Fruit fly (Drosophila melanogaster): ENCODE results near the gene Exo84.

Exo84 gene

dm6 chr3R:26059195-26059594 lies 7.1 kb upstream of the Exo84 start, which contains the start of the genes RpL34a and Trmt61 (continued):
- peak; percentile 67 for TF ChIP-seq nerfin-2 (GFP tag; IDR thresholded peaks at IDR 0.05; ENCODE audit: partially characterized antibody)
- TF ChIP-seq Sry-β (GFP tag; optimal IDR thresholded peaks at IDR 0.05): peak; percentile 53
- peak; percentile 53 for TF ChIP-seq tx (GFP tag; optimal IDR thresholded peaks at IDR 0.05)
- peak; percentile 67 for TF ChIP-seq pfk (GFP tag; optimal IDR thresholded peaks at IDR 0.05)
- no peak for TF ChIP-seq pan (optimal IDR thresholded peaks at IDR 0.05)
- TF ChIP-seq pan (GFP tag; optimal IDR thresholded peaks at IDR 0.05 in 1 of 2, IDR thresholded peaks at IDR 0.05 in 1 of 2): peak in 1 of 2 experiments; percentile 83
- TF ChIP-seq zf30C (GFP tag; optimal IDR thresholded peaks at IDR 0.05): peak; percentile 28
- TF ChIP-seq CG13123 (GFP tag; optimal IDR thresholded peaks at IDR 0.05): peak; percentile 61
- TF ChIP-seq crol (GFP tag; IDR thresholded peaks at IDR 0.05): no peak
- no peak for TF ChIP-seq dati (GFP tag; IDR thresholded peaks at IDR 0.05)
- peak; percentile 71 for TF ChIP-seq slp2 (GFP tag; optimal IDR thresholded peaks at IDR 0.05)
- TF ChIP-seq CG12744 (GFP tag; optimal IDR thresholded peaks at IDR 0.05): peak; percentile 53
- TF ChIP-seq CG9817 (tag; optimal IDR thresholded peaks at IDR 0.05): peak; percentile 83
- TF ChIP-seq CG12299 (tag; optimal IDR thresholded peaks at IDR 0.05): peak; percentile 76
- TF ChIP-seq Hmx (GFP tag; optimal IDR thresholded peaks at IDR 0.05): peak; percentile 56
- peak; percentile 95 for TF ChIP-seq nau (GFP tag; optimal IDR thresholded peaks at IDR 0.05)
- TF ChIP-seq bowl (GFP tag; IDR thresholded peaks at IDR 0.05): peak; percentile 10; the same call in 1 of the 2 replicates
- peak; percentile 21 for TF ChIP-seq bigmax (GFP tag; optimal IDR thresholded peaks at IDR 0.05)
- peak; percentile 73 for TF ChIP-seq Blimp-1 (GFP tag; optimal IDR thresholded peaks at IDR 0.05)
- peak; percentile 81 for TF ChIP-seq Jarid2 (GFP tag; optimal IDR thresholded peaks at IDR 0.05)
- peak; percentile 66 for TF ChIP-seq CG10321 (GFP tag; IDR thresholded peaks at IDR 0.05)
- TF ChIP-seq CG17359 (tag; optimal IDR thresholded peaks at IDR 0.05): peak; percentile 84
- peak; percentile 86 for TF ChIP-seq Fer3 (tag; optimal IDR thresholded peaks at IDR 0.05)
- peak; percentile 84 for TF ChIP-seq CG6254 (GFP tag; optimal IDR thresholded peaks at IDR 0.05)
- TF ChIP-seq CG32772 (GFP tag; IDR thresholded peaks at IDR 0.05): peak; percentile 64
- peak; percentile 57; the same call in 2 of the 3 replicates for TF ChIP-seq CG7963 (GFP tag; IDR thresholded peaks at IDR 0.05; ENCODE audit: partially characterized antibody)
- TF ChIP-seq da (GFP tag; optimal IDR thresholded peaks at IDR 0.05): peak; percentile 5
- peak; percentile 90 for TF ChIP-seq sqz (GFP tag; optimal IDR thresholded peaks at IDR 0.05)
- TF ChIP-seq NfI (GFP tag; optimal IDR thresholded peaks at IDR 0.05): peak; percentile 90
- TF ChIP-seq CG30403 (GFP tag; optimal IDR thresholded peaks at IDR 0.05): peak; percentile 84
- peak; percentile 78 for TF ChIP-seq HmgZ (tag; optimal IDR thresholded peaks at IDR 0.05)
- TF ChIP-seq CG7556 (GFP tag; optimal IDR thresholded peaks at IDR 0.05): peak; percentile 79
- no peak for TF ChIP-seq twi (tag; optimal IDR thresholded peaks at IDR 0.05)
- peak; percentile 73 for TF ChIP-seq Hand (GFP tag; optimal IDR thresholded peaks at IDR 0.05)
- peak; percentile 59 for TF ChIP-seq NC2α (GFP tag; optimal IDR thresholded peaks at IDR 0.05)
- no peak for TF ChIP-seq abd-A (tag; optimal IDR thresholded peaks at IDR 0.05)
- peak; percentile 78 for TF ChIP-seq CG5180 (GFP tag; optimal IDR thresholded peaks at IDR 0.05)
- peak; percentile 82 for TF ChIP-seq fd3F (GFP tag; optimal IDR thresholded peaks at IDR 0.05)
- peak; percentile 98 for TF ChIP-seq sens (GFP tag)
- peak; percentile 59 for TF ChIP-seq CG6654 (GFP tag; optimal IDR thresholded peaks at IDR 0.05)
- TF ChIP-seq CG9727 (GFP tag; optimal IDR thresholded peaks at IDR 0.05): peak; percentile 97
- peak; percentile 61; the same call in 1 of the 3 replicates for TF ChIP-seq CG11456 (GFP tag; IDR thresholded peaks at IDR 0.05)
- peak; percentile 72 for TF ChIP-seq CG10654 (GFP tag; optimal IDR thresholded peaks at IDR 0.05)
- peak; percentile 77 for TF ChIP-seq CG31365 (tag; optimal IDR thresholded peaks at IDR 0.05)
- peak; percentile 44 for TF ChIP-seq CG18476 (GFP tag; optimal IDR thresholded peaks at IDR 0.05)
- peak; percentile 71 for TF ChIP-seq zfh1 (GFP tag; IDR thresholded peaks at IDR 0.05)
- TF ChIP-seq CG8281 (tag; optimal IDR thresholded peaks at IDR 0.05): peak; percentile 66
- peak; percentile 83 for TF ChIP-seq gem (tag; optimal IDR thresholded peaks at IDR 0.05)
- TF ChIP-seq sug (tag; optimal IDR thresholded peaks at IDR 0.05): peak; percentile 90
- peak; percentile 91 for TF ChIP-seq dysf (GFP tag; IDR thresholded peaks at IDR 0.05)

Measured in whole organism, embryonic.